Fruit fly (Drosophila melanogaster) whole organism, prepupa: ENCODE results near the gene CG32264.

Source experiments
- Blimp-1 ChIP-seq: fragments of 200-800 bp; sonication (Bioruptor generic); optimal IDR thresholded peaks from 3 replicates; lab custom pipeline; 2017; ENCODE audit warnings: missing biosample characterization, missing genetic modification characterization, mild to moderate bottlenecking, moderate library complexity, missing genetic modification reagents
- CG11294 ChIP-seq: fragments of 200-800 bp; sonication (Bioruptor generic); IDR thresholded peaks from 2 replicates; pipeline ENCODE4 v1.3.6; 2022; ENCODE audit warnings: missing biosample characterization, missing genetic modification characterization
- CG11762 ChIP-seq: fragments of 200-800 bp; sonication (Bioruptor generic); optimal IDR thresholded peaks from 3 replicates; lab custom pipeline; 2016; ENCODE audit warnings: missing biosample characterization, missing genetic modification characterization; ENCODE audit not compliant: insufficient read depth
- CG11902 ChIP-seq: fragments of 200-800 bp; sonication (Bioruptor generic); optimal IDR thresholded peaks from 3 replicates; lab custom pipeline; 2016; ENCODE audit warnings: missing biosample characterization, missing genetic modification characterization
- CG16779 ChIP-seq: fragments of 200-800 bp; sonication (Bioruptor generic); optimal IDR thresholded peaks from 3 replicates; lab custom pipeline; 2017; ENCODE audit warnings: missing biosample characterization, mild to moderate bottlenecking, missing genetic modification characterization
- CG3032 ChIP-seq: fragments of 200-800 bp; optimal IDR thresholded peaks from 2 replicates; lab custom pipeline; 2019; ENCODE audit warnings: missing biosample characterization, mild to moderate bottlenecking, missing genetic modification characterization, moderate library complexity
- CG3919 ChIP-seq: fragments of 200-800 bp; sonication (Bioruptor generic); optimal IDR thresholded peaks from 3 replicates; lab custom pipeline; 2016; ENCODE audit warnings: missing biosample characterization, missing genetic modification characterization
- CG4318 ChIP-seq: fragments of 200-800 bp; sonication (Bioruptor generic); optimal IDR thresholded peaks from 3 replicates; lab custom pipeline; 2017; ENCODE audit warnings: missing biosample characterization, mild to moderate bottlenecking, missing genetic modification characterization
- CG6163 ChIP-seq: fragments of 200-800 bp; sonication (Bioruptor generic); IDR thresholded peaks from 3 replicates; pipeline ENCODE4 v1.3.6; 2022; ENCODE audit warnings: missing biosample characterization, missing genetic modification characterization
- CG6276 ChIP-seq: fragments of 200-800 bp; sonication (Bioruptor generic); optimal IDR thresholded peaks from 2 replicates; lab custom pipeline; 2017; ENCODE audit warnings: missing biosample characterization, mild to moderate bottlenecking, missing genetic modification characterization
- CG6808 ChIP-seq: fragments of 200-800 bp; sonication (Bioruptor generic); optimal IDR thresholded peaks from 3 replicates; lab custom pipeline; 2017; ENCODE audit warnings: missing biosample characterization, missing genetic modification characterization, mild to moderate bottlenecking, moderate library complexity, missing genetic modification reagents
- CG6854 ChIP-seq: fragments of 200-800 bp; sonication (Bioruptor generic); optimal IDR thresholded peaks from 2 replicates; lab custom pipeline; 2017; ENCODE audit warnings: missing biosample characterization, mild to moderate bottlenecking, missing genetic modification characterization
- CG7368 ChIP-seq: fragments of 200-800 bp; sonication (Bioruptor generic); optimal IDR thresholded peaks from 3 replicates; lab custom pipeline; 2016; ENCODE audit warnings: missing biosample characterization, missing genetic modification characterization
- CG8119 ChIP-seq: fragments of 200-800 bp; sonication (Bioruptor generic); IDR thresholded peaks from 3 replicates; pipeline ENCODE4 v1.3.6; 2022; ENCODE audit warnings: missing biosample characterization, missing genetic modification characterization
- CG8319 ChIP-seq: fragments of 200-800 bp; sonication (Bioruptor generic); optimal IDR thresholded peaks from 3 replicates; lab custom pipeline; 2016; ENCODE audit warnings: missing biosample characterization, missing genetic modification characterization
- CG8632 ChIP-seq: fragments of 200-800 bp; sonication (Bioruptor generic); optimal IDR thresholded peaks from 3 replicates; lab custom pipeline; 2016; ENCODE audit warnings: missing biosample characterization, missing genetic modification characterization
- Eip78C ChIP-seq: fragments of 200-800 bp; sonication (Bioruptor generic); peaks from one replicate; lab custom pipeline; 2016; ENCODE audit warnings: missing biosample characterization, missing genetic modification characterization
- Ets21C ChIP-seq: fragments of 200-800 bp; sonication (Bioruptor generic); optimal IDR thresholded peaks from 3 replicates; lab custom pipeline; 2016; ENCODE audit warnings: missing biosample characterization, missing genetic modification characterization
- Ets96B ChIP-seq: fragments of 200-800 bp; optimal IDR thresholded peaks from 2 replicates; lab custom pipeline; 2019; ENCODE audit warnings: missing biosample characterization, mild to moderate bottlenecking, missing genetic modification characterization, moderate library complexity
- Hr39 ChIP-seq: fragments of 200-800 bp; sonication (Bioruptor generic); optimal IDR thresholded peaks from 2 replicates; lab custom pipeline; 2016; ENCODE audit warnings: missing biosample characterization, missing genetic modification characterization
- Hr4 ChIP-seq: fragments of 200-800 bp; sonication (Bioruptor generic); optimal IDR thresholded peaks from 3 replicates; lab custom pipeline; 2016; ENCODE audit warnings: missing biosample characterization, missing genetic modification characterization
- Met ChIP-seq: fragments of 200-800 bp; sonication (Bioruptor generic); optimal IDR thresholded peaks from 3 replicates; lab custom pipeline; 2016; ENCODE audit warnings: missing biosample characterization, missing genetic modification characterization
- OdsH ChIP-seq: fragments of 200-800 bp; sonication (Bioruptor generic); optimal IDR thresholded peaks from 3 replicates; lab custom pipeline; 2016; ENCODE audit warnings: missing biosample characterization, missing genetic modification characterization
- Sox102F ChIP-seq: fragments of 200-800 bp; sonication (Bioruptor generic); optimal IDR thresholded peaks from 2 replicates; lab custom pipeline; 2016; ENCODE audit warnings: missing biosample characterization, mild to moderate bottlenecking, missing genetic modification characterization
- Sox14 ChIP-seq: fragments of 200-800 bp; sonication (Bioruptor generic); optimal IDR thresholded peaks from 3 replicates; lab custom pipeline; 2016; ENCODE audit warnings: missing biosample characterization, missing genetic modification characterization
- achi ChIP-seq: fragments of 200-800 bp; sonication (Bioruptor generic); optimal IDR thresholded peaks from 3 replicates; lab custom pipeline; 2016; ENCODE audit warnings: missing biosample characterization, missing genetic modification characterization
- dac ChIP-seq: fragments of 200-800 bp; sonication (Bioruptor generic); optimal IDR thresholded peaks from 2 replicates; lab custom pipeline; 2017; ENCODE audit warnings: missing biosample characterization, mild to moderate bottlenecking, missing genetic modification characterization
- dsx ChIP-seq: fragments of 200-800 bp; optimal IDR thresholded peaks from 3 replicates; lab custom pipeline; 2019; ENCODE audit warnings: missing biosample characterization, mild to moderate bottlenecking, missing genetic modification characterization, moderate library complexity; ENCODE audit not compliant: poor library complexity, severe bottlenecking
- eg ChIP-seq: fragments of 200-800 bp; sonication (Bioruptor generic); IDR thresholded peaks from 3 replicates; pipeline ENCODE4 v1.3.6; 2022; ENCODE audit warnings: missing biosample characterization, missing genetic modification characterization
- esn ChIP-seq: fragments of 200-800 bp; sonication (Bioruptor generic); optimal IDR thresholded peaks from 2 replicates; lab custom pipeline; 2016; ENCODE audit warnings: missing biosample characterization, mild to moderate bottlenecking, missing genetic modification characterization, moderate library complexity
- fd59A ChIP-seq: fragments of 200-800 bp; sonication (Bioruptor generic); optimal IDR thresholded peaks from 2 replicates; lab custom pipeline; 2017; ENCODE audit warnings: missing biosample characterization, mild to moderate bottlenecking, missing genetic modification characterization, missing genetic modification reagents
- lz ChIP-seq: fragments of 200-800 bp; sonication (Bioruptor generic); optimal IDR thresholded peaks from 3 replicates; lab custom pipeline; 2016; ENCODE audit warnings: missing biosample characterization, missing genetic modification characterization
- pdm3 ChIP-seq: fragments of 200-800 bp; sonication (Bioruptor generic); optimal IDR thresholded peaks from 3 replicates; lab custom pipeline; 2016; ENCODE audit warnings: missing biosample characterization, missing genetic modification characterization
- ss ChIP-seq, 2 experiments: fragments of 200-800 bp; sonication (Bioruptor generic); optimal IDR thresholded peaks; 2 replicates in 1 of 2; 3 replicates in 1 of 2; lab custom pipeline; 2017 to 2018; ENCODE audit warnings: mild to moderate bottlenecking in 2 of 2, missing biosample characterization in 2 of 2, missing genetic modification characterization in 2 of 2, moderate library complexity in 1 of 2
- svp ChIP-seq: fragments of 200-800 bp; sonication (Bioruptor generic); peaks from one replicate; lab custom pipeline; 2016; ENCODE audit warnings: missing biosample characterization, missing genetic modification characterization
- topi ChIP-seq: fragments of 200-800 bp; sonication (Bioruptor generic); optimal IDR thresholded peaks from 3 replicates; lab custom pipeline; 2016; ENCODE audit warnings: missing biosample characterization, missing genetic modification characterization
- vri ChIP-seq: fragments of 200-800 bp; sonication (Bioruptor generic); optimal IDR thresholded peaks from 3 replicates; lab custom pipeline; 2016; ENCODE audit warnings: missing biosample characterization, mild to moderate bottlenecking, missing genetic modification characterization

The CG32264 gene

DNA sequence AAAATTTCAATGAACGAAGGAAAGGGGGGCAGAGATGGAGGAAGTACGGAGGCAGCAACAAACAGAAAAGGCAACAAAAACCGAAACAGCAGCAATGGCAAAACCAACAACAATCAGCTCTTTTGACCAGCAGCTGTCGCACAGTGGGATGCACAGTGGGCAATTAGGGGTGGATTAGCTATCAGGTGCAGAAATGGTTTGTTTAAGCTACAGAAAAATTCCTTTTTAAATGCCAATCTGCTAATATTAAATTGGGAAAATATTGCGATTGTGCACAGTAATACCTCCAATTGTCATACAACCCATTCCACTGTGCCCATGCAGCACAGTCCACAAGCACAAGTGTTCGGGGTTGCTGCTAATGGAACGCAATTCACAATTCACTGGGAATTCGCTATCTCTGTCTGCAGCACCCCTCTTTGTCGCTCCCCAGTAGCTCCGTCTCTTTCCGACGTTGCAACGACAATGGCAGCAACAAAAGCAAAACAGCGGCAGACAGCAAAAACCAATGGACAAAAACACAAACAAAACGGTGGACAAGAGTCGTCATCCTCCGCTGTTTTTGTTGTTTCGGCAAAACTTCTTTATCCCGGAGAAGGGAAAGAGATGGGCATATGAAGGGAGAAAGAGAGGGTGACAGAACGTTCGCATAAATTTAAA, 21.1 kb downstream of the CG32264 start (continued):
- TF ChIP-seq CG3919 (peak; percentile 98), Ets21C (GFP tag; lab: Kevin White, UChicago) (peak; percentile 99), CG8319 (GFP tag; lab: Kevin White, UChicago) (peak; percentile 99), vri (peak; percentile 98), CG7368 (GFP tag; lab: Kevin White, UChicago) (peak; percentile 98), topi (GFP tag; lab: Kevin White, UChicago) (peak; percentile 98), Hr39 (GFP tag; lab: Kevin White, UChicago) (peak; percentile 99), achi (GFP tag; lab: Kevin White, UChicago) (peak; percentile 99), CG8632 (GFP tag; lab: Kevin White, UChicago) (peak; percentile 98), Hr4 (GFP tag; lab: Kevin White, UChicago) (peak; percentile 99), pdm3 (peak; percentile 99), CG11902 (peak; percentile 98), Sox14 (GFP tag; lab: Kevin White, UChicago) (peak; percentile 99), CG11294 (GFP tag; lab: Robert Waterston, UW) (peak; percentile 98), CG6808 (GFP tag; lab: Kevin White, UChicago) (peak; percentile 89), CG3032 (peak; percentile 93), CG6854 (GFP tag; lab: Kevin White, UChicago) (peak; percentile 91)

DNA sequence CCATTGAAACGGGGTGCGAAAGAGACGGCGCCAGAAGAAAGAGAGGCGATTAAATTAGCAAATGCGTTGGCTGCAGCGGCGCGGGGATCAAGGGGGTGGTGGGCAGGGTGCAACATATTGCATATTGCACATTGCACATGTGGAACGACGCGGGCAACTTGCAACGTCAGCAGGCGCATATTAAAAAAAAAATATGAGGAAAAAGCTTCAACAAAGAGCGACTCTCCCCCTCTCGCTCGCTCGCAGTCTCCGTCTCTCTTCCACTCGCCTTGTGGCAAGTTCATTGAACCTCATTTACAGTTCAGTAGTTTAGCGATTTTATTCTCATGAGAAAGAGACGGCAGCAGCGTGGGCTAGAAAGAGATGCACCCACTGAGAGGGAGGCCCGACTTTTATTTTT, 22.3 kb downstream of the CG32264 start:
- TF ChIP-seq CG11762 (GFP tag; lab: Kevin White, UChicago): no peak
- no peak for TF ChIP-seq topi (GFP tag; lab: Kevin White, UChicago)
- peak; percentile 25 for TF ChIP-seq CG6276
- TF ChIP-seq Ets96B (tag; lab: Kevin White, UChicago): no peak
- peak; percentile 22 for TF ChIP-seq Eip78C (GFP tag; lab: Kevin White, UChicago)
- peak in 1 of 2 experiments; percentile 19 for TF ChIP-seq ss (GFP tag; optimal IDR thresholded peaks at IDR 0.05; lab: Kevin White, UChicago)
- TF ChIP-seq eg (GFP tag; lab: Robert Waterston, UW): peak; percentile 29; the same call in 1 of the 3 replicates
- TF ChIP-seq dsx (GFP tag; lab: Kevin White, UChicago): peak; percentile 22
- no peak for TF ChIP-seq CG8632 (GFP tag; lab: Kevin White, UChicago)
- peak; percentile 0 for TF ChIP-seq svp (GFP tag; lab: Kevin White, UChicago)

DNA sequence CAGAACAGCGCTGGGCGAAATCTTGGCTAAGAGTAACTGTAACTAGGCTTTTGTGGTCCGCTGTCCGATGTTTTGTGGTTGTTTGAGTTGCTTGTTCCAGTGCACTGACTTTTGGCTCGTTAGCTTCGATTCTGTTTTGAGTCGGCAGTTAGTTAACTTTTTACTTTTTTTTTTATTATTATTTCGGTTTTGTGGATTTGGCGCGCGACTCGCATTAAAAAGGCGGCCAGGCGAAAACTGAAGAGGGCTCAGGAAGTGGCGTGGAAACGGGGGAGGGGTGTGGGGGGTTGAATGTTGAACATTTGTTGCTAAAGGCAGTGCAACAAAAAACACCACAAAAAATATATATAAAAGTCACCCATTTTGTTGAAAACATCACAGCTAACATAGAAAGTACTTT, 22.8 kb downstream of the CG32264 start:
- TF ChIP-seq CG6163 (GFP tag; lab: Robert Waterston, UW) (0 out of 3 replicates have a peak, but pooled peaks have one; percentile 11), fd59A (GFP tag; lab: Kevin White, UChicago) (no peak), CG8632 (GFP tag; lab: Kevin White, UChicago) (no peak), CG6854 (GFP tag; lab: Kevin White, UChicago) (no peak)

DNA sequence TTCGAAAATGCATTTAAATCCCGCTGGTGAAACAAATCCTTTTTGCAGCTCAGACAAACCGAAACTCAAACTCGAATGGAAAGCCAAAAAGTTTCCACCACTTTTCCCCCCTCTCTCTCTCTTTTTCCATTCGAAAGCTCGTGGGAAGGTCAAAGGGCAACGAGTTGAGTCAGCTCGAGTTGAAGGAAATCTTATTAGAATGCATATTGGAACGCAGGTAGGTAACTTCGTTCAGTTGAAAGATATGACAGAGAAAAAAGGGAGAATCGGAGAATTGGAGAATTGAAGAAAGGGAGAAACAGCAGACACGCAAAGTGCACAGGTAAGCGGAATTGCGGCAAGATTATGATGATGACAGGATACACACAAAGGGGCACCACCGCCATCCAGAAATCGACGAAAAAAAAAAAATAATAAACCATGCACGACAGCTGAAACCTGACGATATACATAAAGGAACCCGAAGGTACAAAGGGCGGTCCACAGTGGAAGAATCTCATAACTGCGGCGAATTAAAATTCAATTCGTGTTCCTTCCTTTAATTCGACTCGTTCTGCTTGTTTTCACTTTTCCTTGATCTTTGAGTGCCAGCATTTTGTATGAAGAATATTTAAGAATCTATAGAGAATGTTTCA, 23.6 kb downstream of the CG32264 start:
- TF ChIP-seq CG16779: no peak
- peak; percentile 40 for TF ChIP-seq CG6808 (GFP tag; lab: Kevin White, UChicago)
- no peak for TF ChIP-seq CG4318 (GFP tag; lab: Kevin White, UChicago)
- peak; percentile 70 to 86 for TF ChIP-seq ss (GFP tag; optimal IDR thresholded peaks at IDR 0.05; lab: Kevin White, UChicago)
- peak; percentile 35 for TF ChIP-seq Sox102F (GFP tag; lab: Kevin White, UChicago)
- peak; percentile 55 for TF ChIP-seq Eip78C (GFP tag; lab: Kevin White, UChicago)
- TF ChIP-seq Blimp-1 (GFP tag; lab: Kevin White, UChicago): peak; percentile 57
- peak; percentile 57 for TF ChIP-seq svp (GFP tag; lab: Kevin White, UChicago)
- no peak for TF ChIP-seq esn (GFP tag; lab: Kevin White, UChicago)
- peak; percentile 5; the same call in 1 of the 3 replicates for TF ChIP-seq CG6163 (GFP tag; lab: Robert Waterston, UW)
- TF ChIP-seq CG8119 (GFP tag; lab: Robert Waterston, UW): no peak
- no peak for TF ChIP-seq lz (GFP tag; lab: Kevin White, UChicago)
- TF ChIP-seq topi (GFP tag; lab: Kevin White, UChicago): no peak
- no peak for TF ChIP-seq dac (GFP tag; lab: Kevin White, UChicago)
- TF ChIP-seq OdsH: no peak
- peak; percentile 4 for TF ChIP-seq CG3919
- no peak for TF ChIP-seq Met (GFP tag; lab: Kevin White, UChicago)
